Worm (Caenorhabditis elegans) whole organism, mixed stage, embryonic: ENCODE data around the gene col-161.

Experiments
- bed-3 ChIP-seq: fragments of 200-800 bp; sonication (Bioruptor generic); optimal IDR thresholded peaks from 3 replicates; lab custom pipeline; 2018; ENCODE audit warnings: mild to moderate bottlenecking, missing genetic modification characterization, moderate library complexity, missing compliant biosample characterization
- blmp-1 ChIP-seq: fragments of 150-350 bp; optimal IDR thresholded peaks from 2 replicates; lab custom pipeline; 2014; ENCODE audit warnings: missing biosample characterization, missing genetic modification characterization
- ceh-39 ChIP-seq: fragments of 150-350 bp; optimal IDR thresholded peaks from 2 replicates; lab custom pipeline; 2014; ENCODE audit warnings: missing biosample characterization, missing genetic modification characterization
- ceh-83 ChIP-seq: fragments of 200-800 bp; sonication (Bioruptor generic); optimal IDR thresholded peaks from 2 replicates; lab custom pipeline; 2018; ENCODE audit warnings: mild to moderate bottlenecking, missing genetic modification characterization, missing compliant biosample characterization
- drap-1 ChIP-seq: fragments of 200-800 bp; sonication (Bioruptor generic); optimal IDR thresholded peaks from 3 replicates; lab custom pipeline; 2018; ENCODE audit warnings: mild to moderate bottlenecking, missing genetic modification characterization, missing compliant biosample characterization
- elt-1 ChIP-seq: sonication (generic microtip); optimal IDR thresholded peaks from 2 replicates; lab custom pipeline; 2017; ENCODE audit warnings: missing genetic modification characterization, mild to moderate bottlenecking, missing compliant biosample characterization, antibody characterized with exemption, moderate library complexity, borderline replicate concordance; ENCODE audit not compliant: insufficient read depth
- hlh-1 ChIP-seq: fragments of 150-350 bp; optimal IDR thresholded peaks from 2 replicates; lab custom pipeline; 2014; ENCODE audit warnings: missing biosample characterization, missing genetic modification reagents, missing genetic modification characterization
- lin-13 ChIP-seq: fragments of 150-350 bp; optimal IDR thresholded peaks from 2 replicates; lab custom pipeline; 2014; ENCODE audit warnings: missing biosample characterization, missing genetic modification characterization
- lin-32 ChIP-seq: fragments of 200-800 bp; sonication (Bioruptor generic); optimal IDR thresholded peaks from 2 replicates; lab custom pipeline; 2018; ENCODE audit warnings: mild to moderate bottlenecking, missing genetic modification characterization, missing compliant biosample characterization
- mab-5 ChIP-seq: fragments of 150-350 bp; optimal IDR thresholded peaks from 2 replicates; lab custom pipeline; 2014; ENCODE audit warnings: missing biosample characterization, missing genetic modification characterization
- mep-1 ChIP-seq: fragments of 150-350 bp; optimal IDR thresholded peaks from 2 replicates; lab custom pipeline; 2017; ENCODE audit warnings: missing biosample characterization, missing genetic modification reagents, missing genetic modification characterization, inconsistent platforms
- nhr-237 ChIP-seq: fragments of 150-350 bp; optimal IDR thresholded peaks from 2 replicates; lab custom pipeline; 2014; ENCODE audit warnings: missing biosample characterization, missing genetic modification characterization
- nhr-28 ChIP-seq: fragments of 150-350 bp; optimal IDR thresholded peaks from 2 replicates; lab custom pipeline; 2014; ENCODE audit warnings: missing biosample characterization, missing genetic modification characterization
- nhr-76 ChIP-seq: sonication (generic microtip); optimal IDR thresholded peaks from 2 replicates; lab custom pipeline; 2017; ENCODE audit warnings: missing biosample characterization, missing genetic modification characterization
- pha-4 ChIP-seq: fragments of 150-350 bp; optimal IDR thresholded peaks from 2 replicates; lab custom pipeline; 2018; ENCODE audit warnings: missing biosample characterization, missing genetic modification reagents, missing genetic modification characterization
- snpc-4 ChIP-seq: fragments of 150-350 bp; optimal IDR thresholded peaks from 2 replicates; lab custom pipeline; 2014; ENCODE audit warnings: missing biosample characterization, missing genetic modification characterization
- sptf-1 ChIP-seq: sonication (generic microtip); optimal IDR thresholded peaks from 2 replicates; lab custom pipeline; 2017; ENCODE audit warnings: mild to moderate bottlenecking, missing genetic modification characterization, moderate library complexity, missing compliant biosample characterization
- unc-120 ChIP-seq: sonication (generic microtip); optimal IDR thresholded peaks from 2 replicates; lab custom pipeline; 2017; ENCODE audit warnings: missing genetic modification characterization, missing compliant biosample characterization; ENCODE audit not compliant: poor library complexity, severe bottlenecking
- unc-39 ChIP-seq: fragments of 150-350 bp; optimal IDR thresholded peaks from 2 replicates; lab custom pipeline; 2014; ENCODE audit warnings: missing biosample characterization, missing genetic modification characterization
- unc-62 ChIP-seq: fragments of 150-350 bp; optimal IDR thresholded peaks from 2 replicates; lab custom pipeline; 2014; ENCODE audit warnings: missing biosample characterization, missing genetic modification reagents, missing genetic modification characterization
- zip-8 ChIP-seq: fragments of 150-350 bp; optimal IDR thresholded peaks from 2 replicates; lab custom pipeline; 2014; ENCODE audit warnings: missing biosample characterization, missing genetic modification characterization

Gene col-161

ce11 chrV:13269228-13269630 lies 48.6 kb downstream of the col-161 start:
- TF ChIP-seq drap-1 (no peak), mep-1 (tag; lab: Kevin White, UChicago) (no peak), ceh-83 (GFP tag; lab: Kevin White, UChicago) (no peak), elt-1 (no peak), pha-4 (no peak), ceh-39 (tag; lab: Kevin White, UChicago) (no peak), blmp-1 (tag; lab: Kevin White, UChicago) (no peak), lin-13 (tag; lab: Kevin White, UChicago) (no peak), nhr-237 (tag; lab: Kevin White, UChicago) (no peak), sptf-1 (tag; lab: Kevin White, UChicago) (no peak), bed-3 (GFP tag; lab: Kevin White, UChicago) (no peak), nhr-28 (tag; lab: Kevin White, UChicago) (no peak), unc-62 (GFP tag; lab: Kevin White, UChicago) (no peak), hlh-1 (tag; lab: Kevin White, UChicago) (no peak), snpc-4 (tag; lab: Kevin White, UChicago) (no peak), nhr-76 (tag; lab: Kevin White, UChicago) (no peak)

ce11 chrV:13268032-13268431 lies 49.8 kb downstream of the col-161 start:
- TF ChIP-seq ceh-39 (tag; lab: Kevin White, UChicago) (no peak), unc-120 (tag; lab: Kevin White, UChicago) (no peak), unc-39 (tag; lab: Kevin White, UChicago) (no peak), zip-8 (tag; lab: Kevin White, UChicago) (no peak), hlh-1 (tag; lab: Kevin White, UChicago) (no peak), sptf-1 (tag; lab: Kevin White, UChicago) (no peak), lin-32 (GFP tag; lab: Kevin White, UChicago) (no peak), drap-1 (no peak), mab-5 (tag; lab: Kevin White, UChicago) (no peak), nhr-28 (tag; lab: Kevin White, UChicago) (no peak)
- TF ChIP-seq, all 35 proteins: peak for 0
